Fruit fly (Drosophila melanogaster): ENCODE results near the gene CG46310.

DNA sequence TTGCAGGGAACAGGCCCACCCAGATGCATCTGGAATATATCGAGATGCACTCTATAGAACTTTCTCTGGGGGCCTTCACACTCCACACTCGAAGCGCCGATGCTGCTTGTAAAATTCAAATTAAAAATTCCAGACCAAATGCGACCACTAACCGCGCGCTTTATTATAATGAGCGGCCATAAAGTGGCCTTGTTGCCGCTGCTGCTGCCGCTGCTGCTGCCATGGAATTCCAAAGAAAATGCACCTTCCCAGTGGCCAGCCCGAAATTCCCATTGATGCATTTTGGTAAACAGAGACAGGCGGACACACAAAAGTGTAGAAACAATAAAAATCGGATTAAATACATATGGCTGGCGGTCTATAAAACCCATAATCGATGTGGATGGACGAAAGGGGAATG, 43.5 kb upstream of the CG46310 start:
- TF ChIP-seq Myc (optimal IDR thresholded peaks at IDR 0.05) = no peak
- no peak for TF ChIP-seq psq (optimal IDR thresholded peaks at IDR 0.05)
- TF ChIP-seq insv (optimal IDR thresholded peaks at IDR 0.05) = no peak
- TF ChIP-seq Sin3A (optimal IDR thresholded peaks at IDR 0.05) = no peak
- no peak for TF ChIP-seq h (optimal IDR thresholded peaks at IDR 0.05)

Measured in Kc167 (cell line).